In genomic region chr2L:20994686-20995532, dm6 we compare ENCODE assay signal across 2 fruit fly cellular contexts.
TF ChIP-seq lines count a peak whose summit lies in the region.

No protein-coding gene starts in this region.

- no peak for TF ChIP-seq CTCF in whole organism, embryonic (GFP tag; optimal IDR thresholded peaks at IDR 0.05; lab: Kevin White, UChicago)

TF ChIP-seq in whole organism, embryonic, 481 proteins besides CTCF, POLR2A, EP300 and RAD21:
- TF ChIP-seq psq (GFP tag; optimal IDR thresholded peaks at IDR 0.05; lab: Kevin White, UChicago) (peak; percentile 28), ase (GFP tag; IDR thresholded peaks at IDR 0.05; lab: Robert Waterston, UW) (no peak), CG15696 (tag; optimal IDR thresholded peaks at IDR 0.05; lab: Kevin White, UChicago) (peak; percentile 11), Max (GFP tag; optimal IDR thresholded peaks at IDR 0.05; lab: Kevin White, UChicago) (no peak), Doc3 (GFP tag; IDR thresholded peaks at IDR 0.05; lab: Robert Waterston, UW; ENCODE audit: partially characterized antibody) (no peak), sens (GFP tag; lab: Kevin White, UChicago) (peak; percentile 32), pros (GFP tag; optimal IDR thresholded peaks at IDR 0.05; lab: Kevin White, UChicago) (peak; percentile 1), twi (tag; optimal IDR thresholded peaks at IDR 0.05; lab: Kevin White, UChicago) (peak; percentile 0), Dref (GFP tag; IDR thresholded peaks at IDR 0.05; lab: Robert Waterston, UW) (no peak), Dek (tag; optimal IDR thresholded peaks at IDR 0.05; lab: Kevin White, UChicago) (no peak), CG4360 (GFP tag; IDR thresholded peaks at IDR 0.05; lab: Robert Waterston, UW) (peak; percentile 99), gt (GFP tag; IDR thresholded peaks at IDR 0.05; lab: Robert Waterston, UW) (no peak), onecut (GFP tag; IDR thresholded peaks at IDR 0.05; lab: Robert Waterston, UW) (no peak), Ssrp (tag; optimal IDR thresholded peaks at IDR 0.05; lab: Kevin White, UChicago) (no peak), sqz (GFP tag; optimal IDR thresholded peaks at IDR 0.05; lab: Kevin White, UChicago) (peak; percentile 25), tll (GFP tag; optimal IDR thresholded peaks at IDR 0.05; lab: Kevin White, UChicago) (peak in 1 of 2 experiments; percentile 7), CrebB (tag; optimal IDR thresholded peaks at IDR 0.05; lab: Kevin White, UChicago) (no peak), danr (GFP tag; IDR thresholded peaks at IDR 0.05; lab: Robert Waterston, UW) (no peak), CG2199 (GFP tag; IDR thresholded peaks at IDR 0.05; lab: Robert Waterston, UW) (peak; percentile 98), NfI (GFP tag; optimal IDR thresholded peaks at IDR 0.05; lab: Kevin White, UChicago) (no peak), chif (GFP tag; optimal IDR thresholded peaks at IDR 0.05; lab: Kevin White, UChicago) (no peak), CG10431 (GFP tag; optimal IDR thresholded peaks at IDR 0.05; lab: Kevin White, UChicago) (peak; percentile 67), sd (tag; optimal IDR thresholded peaks at IDR 0.05; lab: Kevin White, UChicago) (peak; percentile 25), aop (GFP tag; IDR thresholded peaks at IDR 0.05; lab: Robert Waterston, UW) (no peak), z (GFP tag; IDR thresholded peaks at IDR 0.05; lab: Robert Waterston, UW) (peak; percentile 61; the same call in 1 of the 3 replicates), zf30C (GFP tag; optimal IDR thresholded peaks at IDR 0.05; lab: Kevin White, UChicago) (peak; percentile 61), Mes4 (GFP tag; optimal IDR thresholded peaks at IDR 0.05; lab: Kevin White, UChicago) (no peak), kni (GFP tag; optimal IDR thresholded peaks at IDR 0.05; lab: Kevin White, UChicago) (peak; percentile 29), cg (GFP tag; optimal IDR thresholded peaks at IDR 0.05; lab: Kevin White, UChicago) (peak; percentile 40), CG32772 (GFP tag; IDR thresholded peaks at IDR 0.05; lab: Robert Waterston, UW) (no peak), CG12104 (GFP tag; optimal IDR thresholded peaks at IDR 0.05; lab: Kevin White, UChicago) (no peak), CG4707 (GFP tag; optimal IDR thresholded peaks at IDR 0.05; lab: Kevin White, UChicago) (peak; percentile 8), Kr (GFP tag; optimal IDR thresholded peaks at IDR 0.05; lab: Kevin White, UChicago) (peak; percentile 39), CG6175 (GFP tag; IDR thresholded peaks at IDR 0.05; lab: Robert Waterston, UW) (no peak), bsh (GFP tag; optimal IDR thresholded peaks at IDR 0.05; lab: Kevin White, UChicago) (no peak), odd (GFP tag; optimal IDR thresholded peaks at IDR 0.05; lab: Kevin White, UChicago) (no peak), cas (GFP tag; IDR thresholded peaks at IDR 0.05; lab: Robert Waterston, UW) (no peak)

TF ChIP-seq in whole organism, prepupa, 60 proteins besides CTCF, POLR2A, EP300 and RAD21:
- no peak for TF ChIP-seq CG6854 (GFP tag; optimal IDR thresholded peaks at IDR 0.05; lab: Kevin White, UChicago)
- no peak for TF ChIP-seq CG6163 (GFP tag; IDR thresholded peaks at IDR 0.05; lab: Robert Waterston, UW)
- no peak for TF ChIP-seq fd85E (GFP tag; optimal IDR thresholded peaks at IDR 0.05; lab: Kevin White, UChicago)
- no peak for TF ChIP-seq Blimp-1 (GFP tag; optimal IDR thresholded peaks at IDR 0.05; lab: Kevin White, UChicago)
- TF ChIP-seq spab (GFP tag; optimal IDR thresholded peaks at IDR 0.05; lab: Kevin White, UChicago), result no peak
- no peak for TF ChIP-seq dsx (GFP tag; optimal IDR thresholded peaks at IDR 0.05; lab: Kevin White, UChicago; ENCODE audit: poor library complexity, severe bottlenecking)
- no peak for TF ChIP-seq CG8319 (GFP tag; optimal IDR thresholded peaks at IDR 0.05; lab: Kevin White, UChicago)
- no peak for TF ChIP-seq Hr39 (GFP tag; optimal IDR thresholded peaks at IDR 0.05; lab: Kevin White, UChicago)
- TF ChIP-seq Gug (GFP tag; IDR thresholded peaks at IDR 0.05; lab: Robert Waterston, UW), result no peak
- no peak for TF ChIP-seq CG3919 (GFP tag; optimal IDR thresholded peaks at IDR 0.05; lab: Kevin White, UChicago)
- TF ChIP-seq CG15336 (GFP tag; IDR thresholded peaks at IDR 0.05; lab: Robert Waterston, UW), result no peak
- TF ChIP-seq CG11902 (GFP tag; optimal IDR thresholded peaks at IDR 0.05; lab: Kevin White, UChicago), result no peak
- TF ChIP-seq ss (GFP tag; optimal IDR thresholded peaks at IDR 0.05; lab: Kevin White, UChicago), result peak in 1 of 2 experiments; percentile 32
- TF ChIP-seq Eip78C (GFP tag; lab: Kevin White, UChicago), result peak; percentile 56
- TF ChIP-seq Ets96B (tag; optimal IDR thresholded peaks at IDR 0.05; lab: Kevin White, UChicago), result no peak
- TF ChIP-seq fkh (GFP tag; optimal IDR thresholded peaks at IDR 0.05; lab: Kevin White, UChicago), result peak; percentile 11
- no peak for TF ChIP-seq achi (GFP tag; optimal IDR thresholded peaks at IDR 0.05; lab: Kevin White, UChicago)
- TF ChIP-seq svp (GFP tag; lab: Kevin White, UChicago), result no peak
- TF ChIP-seq Hr38 (GFP tag; optimal IDR thresholded peaks at IDR 0.05; lab: Kevin White, UChicago), result no peak
- no peak for TF ChIP-seq CG9139 (GFP tag; optimal IDR thresholded peaks at IDR 0.05; lab: Kevin White, UChicago)
- no peak for TF ChIP-seq Eip93F (GFP tag; optimal IDR thresholded peaks at IDR 0.05; lab: Kevin White, UChicago)
- no peak for TF ChIP-seq CG6792 (GFP tag; optimal IDR thresholded peaks at IDR 0.05; lab: Kevin White, UChicago)
- TF ChIP-seq CG1621 (tag; optimal IDR thresholded peaks at IDR 0.05; lab: Kevin White, UChicago), result no peak
